Worm (Caenorhabditis elegans) whole organism, L4 larva: Measurements from ENCODE around the gene nlp-63.

Experiments used
- R02D3.7 ChIP-seq: fragments of 150-350 bp; sonication (generic microtip); optimal IDR thresholded peaks from 3 replicates; lab custom pipeline; 2014; ENCODE audit warnings: missing biosample characterization, missing genetic modification characterization
- snpc-4 ChIP-seq: fragments of 150-350 bp; optimal IDR thresholded peaks from 2 replicates; lab custom pipeline; 2014; ENCODE audit warnings: missing biosample characterization, missing genetic modification characterization
- spr-3 ChIP-seq: fragments of 200-800 bp; sonication (Bioruptor generic); optimal IDR thresholded peaks from 2 replicates; lab custom pipeline; 2018; ENCODE audit warnings: mild to moderate bottlenecking, missing genetic modification characterization, missing compliant biosample characterization

ce11 chrII:10136771-10137170 is 18.4 kb upstream of the nlp-63 start:
- TF ChIP-seq spr-3 (GFP tag; lab: Kevin White, UChicago) (no peak), R02D3.7 (tag; lab: Kevin White, UChicago) (no peak), snpc-4 (no peak)
